Worm (Caenorhabditis elegans): ENCODE results near the gene unc-49.

The unc-49 gene

DNA sequence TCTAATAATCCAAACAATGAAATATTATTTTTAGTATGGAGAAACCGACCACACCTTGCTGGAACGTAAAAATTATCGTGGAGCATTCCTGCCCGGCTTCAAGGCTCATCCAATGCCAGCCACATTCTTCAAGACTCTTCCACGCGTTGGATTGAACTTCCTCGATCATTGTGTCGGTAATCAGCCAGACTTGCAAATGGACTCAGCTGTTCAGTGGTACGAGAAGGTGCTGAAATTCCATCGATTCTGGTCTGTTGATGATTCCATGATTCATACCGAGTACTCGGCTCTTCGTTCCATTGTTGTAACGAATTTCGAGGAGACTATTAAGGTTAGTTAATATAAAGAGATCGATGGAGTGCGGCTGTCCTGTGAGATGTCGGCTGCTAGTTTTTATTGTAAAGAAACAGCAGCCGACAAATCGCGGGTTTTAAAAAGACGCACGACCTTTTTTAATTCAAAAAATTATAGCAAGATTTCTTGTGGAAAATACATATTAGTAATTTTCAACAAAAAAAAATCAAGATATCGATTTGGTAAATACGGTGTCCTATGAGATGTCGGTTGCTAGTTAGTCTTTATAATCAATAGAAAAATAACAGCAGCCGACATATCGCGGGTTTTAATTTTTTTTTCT lies 15.6 kb downstream of the unc-49 start:
- TF ChIP-seq snpc-4 (tag; optimal IDR thresholded peaks at IDR 0.05) (peak; percentile 30), lin-13 (GFP tag; optimal IDR thresholded peaks at IDR 0.05) (no peak)

DNA sequence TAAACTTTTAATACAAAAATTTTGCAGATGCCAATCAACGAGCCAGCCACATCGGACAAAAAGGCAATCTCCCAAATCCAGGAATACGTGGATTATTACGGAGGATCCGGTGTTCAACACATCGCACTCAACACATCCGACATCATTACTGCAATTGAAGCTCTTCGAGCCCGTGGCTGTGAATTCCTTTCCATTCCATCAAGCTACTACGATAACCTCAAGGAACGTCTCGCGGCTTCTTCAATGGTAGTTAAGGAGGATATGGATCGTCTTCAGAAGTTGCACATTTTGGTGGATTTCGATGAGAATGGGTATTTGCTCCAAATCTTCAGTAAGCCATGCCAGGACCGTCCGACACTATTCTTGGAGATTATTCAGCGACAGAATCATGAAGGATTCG lies 16.4 kb downstream of the unc-49 start:
- no peak for TF ChIP-seq Y55F3AM.14 (GFP tag; optimal IDR thresholded peaks at IDR 0.05)
- TF ChIP-seq blmp-1 (tag; optimal IDR thresholded peaks at IDR 0.05; ENCODE audit: insufficient read depth) = no peak

DNA sequence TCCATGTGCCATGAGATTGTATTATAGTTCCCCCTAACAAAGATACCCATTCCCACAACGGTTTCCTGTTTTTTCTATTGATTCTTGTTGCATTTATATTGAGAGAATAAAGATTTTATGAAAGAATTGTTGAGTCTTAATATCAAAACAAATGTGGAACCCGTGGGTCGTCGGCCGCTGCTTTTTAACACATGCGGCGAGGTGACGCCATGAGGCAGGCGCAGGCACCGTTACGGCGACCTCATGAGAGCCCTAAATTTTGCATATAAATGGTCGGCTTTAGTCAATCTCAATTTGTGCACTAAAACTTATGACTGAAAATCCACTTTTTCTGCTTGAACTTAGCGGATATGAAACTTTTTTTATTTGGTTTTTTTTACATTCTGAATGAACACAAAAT lies 17.0 kb downstream of the unc-49 start:
- TF ChIP-seq crh-2 (tag; optimal IDR thresholded peaks at IDR 0.05) = no peak
- TF ChIP-seq nhr-21 (tag; optimal IDR thresholded peaks at IDR 0.05) = peak; percentile 34
- peak; percentile 33 for TF ChIP-seq sma-3 (GFP tag; optimal IDR thresholded peaks at IDR 0.05)

DNA sequence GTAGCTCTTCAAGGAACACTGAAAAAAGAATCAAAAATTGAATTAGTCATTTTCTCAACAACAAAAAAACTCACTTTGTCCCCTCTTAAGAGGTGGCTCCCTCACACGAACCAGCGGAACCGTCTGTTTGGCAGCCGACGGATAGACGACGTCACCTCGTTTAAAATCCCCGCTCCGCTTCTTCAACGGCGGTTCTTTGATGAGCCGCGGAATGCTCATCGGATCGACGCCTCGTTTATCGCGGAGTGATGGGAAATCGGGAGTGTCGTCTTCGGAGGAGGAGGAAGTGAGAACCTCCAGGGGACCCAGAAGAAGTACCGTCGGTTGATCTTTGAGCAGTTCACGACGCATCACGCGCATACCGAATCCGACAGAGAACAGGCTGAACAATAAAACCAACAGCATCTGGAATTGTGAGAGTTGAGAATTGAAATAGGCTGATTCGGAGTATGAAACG lies 18.2 kb downstream of the unc-49 start, which contains the start of gene nlp-68:
TSS of gene nlp-68 (minus strand) at position 407 of the 457 bp plus-strand sequence.
- TF ChIP-seq R02D3.7 (tag; optimal IDR thresholded peaks at IDR 0.05) = no peak
- no peak for TF ChIP-seq snpc-4 (tag; optimal IDR thresholded peaks at IDR 0.05)
- no peak for TF ChIP-seq ZK546.5 (tag; optimal IDR thresholded peaks at IDR 0.05)
- TF ChIP-seq unc-39 (tag; optimal IDR thresholded peaks at IDR 0.05) = no peak
- no peak for TF ChIP-seq nhr-11 (tag; optimal IDR thresholded peaks at IDR 0.05)
- no peak for TF ChIP-seq ztf-11 (tag; optimal IDR thresholded peaks at IDR 0.05)
- TF ChIP-seq sem-4 (tag; optimal IDR thresholded peaks at IDR 0.05) = no peak
- TF ChIP-seq elt-1 (tag; optimal IDR thresholded peaks at IDR 0.05) = no peak
- no peak for TF ChIP-seq gmeb-1 (tag; optimal IDR thresholded peaks at IDR 0.05)
- no peak for TF ChIP-seq lin-11 (tag; optimal IDR thresholded peaks at IDR 0.05)

DNA sequence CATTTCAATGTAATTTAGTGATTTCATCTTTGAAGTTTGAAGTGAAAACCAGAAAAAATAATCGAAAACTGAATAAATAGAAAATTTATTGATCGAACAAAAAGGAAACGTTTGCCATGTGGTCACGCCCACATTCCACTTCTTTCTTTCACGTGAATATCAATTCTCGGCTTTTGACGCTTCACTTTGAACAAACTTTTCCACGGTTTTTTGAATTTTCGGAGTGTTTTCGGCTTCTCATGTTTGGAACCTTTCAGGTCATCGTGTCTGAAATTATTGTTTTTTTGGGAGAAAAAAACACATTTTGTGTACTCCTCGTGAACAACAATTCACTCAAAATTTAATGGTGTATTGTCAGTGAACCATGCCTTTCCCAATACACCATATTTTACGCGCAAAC lies 32.4 kb downstream of the unc-49 start, which contains the start of gene T21C12.8:
TSS of gene T21C12.8 (minus strand) at position 101 of the 400 bp plus-strand sequence.
- no peak for TF ChIP-seq ztf-1 (GFP tag; conservative IDR thresholded peaks at IDR 0.05)
- TF ChIP-seq peb-1 (tag; optimal IDR thresholded peaks at IDR 0.05) = no peak
- TF ChIP-seq zag-1 (tag; optimal IDR thresholded peaks at IDR 0.05) = no peak
- TF ChIP-seq elt-3 (tag; optimal IDR thresholded peaks at IDR 0.05) = no peak
- TF ChIP-seq ztf-11 (tag; optimal IDR thresholded peaks at IDR 0.05) = no peak
- no peak for TF ChIP-seq alr-1 (tag; optimal IDR thresholded peaks at IDR 0.05)
- no peak for TF ChIP-seq ZK546.5 (tag; optimal IDR thresholded peaks at IDR 0.05)
- TF ChIP-seq nhr-25 (tag; optimal IDR thresholded peaks at IDR 0.05) = no peak
- no peak for TF ChIP-seq lsy-2 (tag; optimal IDR thresholded peaks at IDR 0.05)
- TF ChIP-seq ama-1 (optimal IDR thresholded peaks at IDR 0.05) = no peak
- no peak for TF ChIP-seq nhr-129 (tag; optimal IDR thresholded peaks at IDR 0.05)
- no peak for TF ChIP-seq lin-13 (GFP tag; optimal IDR thresholded peaks at IDR 0.05)

DNA sequence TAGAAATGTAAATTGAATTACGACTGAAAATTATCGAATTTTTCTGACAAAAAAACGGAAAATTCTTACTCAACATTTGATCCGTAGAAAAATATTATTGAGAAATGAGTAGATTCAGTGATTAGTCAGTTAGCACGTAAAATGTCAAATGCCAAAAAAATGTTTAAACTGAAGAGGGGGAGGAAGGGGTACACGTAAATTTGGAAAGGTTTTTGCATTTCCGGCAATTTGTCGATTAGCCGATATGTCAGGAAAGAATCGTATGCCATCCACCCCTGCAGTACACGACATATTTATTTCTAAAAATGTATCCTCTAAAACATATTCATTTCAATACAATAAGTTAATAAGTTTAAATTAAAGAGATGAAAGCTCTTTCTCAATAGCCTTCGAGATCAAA lies 37.3 kb downstream of the unc-49 start, which contains the start of gene T21C12.4:
TSS of gene T21C12.4 (minus strand) at position 101 of the 400 bp plus-strand sequence.
- TF ChIP-seq unc-55 (GFP tag; optimal IDR thresholded peaks at IDR 0.05) (no peak), gmeb-1 (tag; optimal IDR thresholded peaks at IDR 0.05) (no peak)

DNA sequence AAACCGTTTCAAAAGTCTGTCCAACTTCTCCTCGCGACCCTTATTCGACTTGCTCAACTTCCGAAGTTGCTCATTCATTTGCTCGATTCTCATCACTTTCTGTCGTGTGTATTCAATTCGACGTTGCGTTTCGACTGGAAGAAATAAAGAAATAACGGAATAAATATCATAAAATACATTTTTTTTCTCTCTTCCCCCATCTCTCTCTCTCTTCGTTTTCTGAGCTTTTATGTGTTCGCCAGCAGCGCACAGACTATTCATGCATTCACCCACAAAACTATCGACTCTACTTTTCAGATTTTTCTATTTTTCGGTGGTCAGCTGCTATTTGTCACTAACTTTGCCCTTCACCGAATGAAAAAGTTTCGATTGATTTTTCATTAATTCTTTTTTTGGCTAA lies 39.7 kb downstream of the unc-49 start, which contains the start of gene rab-30:
TSS of gene rab-30 (plus strand) at position 301 of the 400 bp plus-strand sequence.
- TF ChIP-seq nhr-129 (tag; optimal IDR thresholded peaks at IDR 0.05) (no peak), mdl-1 (tag; optimal IDR thresholded peaks at IDR 0.05) (no peak), ceh-82 (tag; optimal IDR thresholded peaks at IDR 0.05) (no peak), C34F6.9 (tag; optimal IDR thresholded peaks at IDR 0.05) (no peak), nhr-11 (tag; optimal IDR thresholded peaks at IDR 0.05) (no peak), elt-1 (tag; optimal IDR thresholded peaks at IDR 0.05) (no peak), zag-1 (tag; optimal IDR thresholded peaks at IDR 0.05) (no peak), lsy-2 (tag; optimal IDR thresholded peaks at IDR 0.05) (no peak), lin-11 (tag; optimal IDR thresholded peaks at IDR 0.05) (no peak), unc-62 (GFP tag; optimal IDR thresholded peaks at IDR 0.05) (no peak), elt-3 (tag; optimal IDR thresholded peaks at IDR 0.05) (no peak), nhr-10 (tag; optimal IDR thresholded peaks at IDR 0.05) (no peak), ZK546.5 (tag; optimal IDR thresholded peaks at IDR 0.05) (no peak), aly-2 (tag; optimal IDR thresholded peaks at IDR 0.05) (no peak), nhr-237 (tag; optimal IDR thresholded peaks at IDR 0.05) (no peak), snpc-4 (tag; optimal IDR thresholded peaks at IDR 0.05) (no peak), ama-1 (optimal IDR thresholded peaks at IDR 0.05) (no peak), nhr-77 (tag; optimal IDR thresholded peaks at IDR 0.05) (no peak), nhr-6 (tag; optimal IDR thresholded peaks at IDR 0.05) (no peak)

Data from whole organism, L2 larva.